Fruit fly (Drosophila melanogaster) whole organism, embryonic: ENCODE measurements around the gene CG18473.

Source experiments
- Antp ChIP-seq: fragments of 200-800 bp; sonication (Bioruptor generic); optimal IDR thresholded peaks from 3 replicates; lab custom pipeline; 2016; ENCODE audit warnings: missing biosample characterization, missing genetic modification characterization
- Blimp-1 ChIP-seq: fragments of 200-800 bp; sonication (Bioruptor generic); optimal IDR thresholded peaks from 3 replicates; lab custom pipeline; 2018; ENCODE audit warnings: missing biosample characterization, missing genetic modification characterization, mild to moderate bottlenecking, moderate library complexity, missing genetic modification reagents
- CG10267 ChIP-seq: fragments of 200-800 bp; sonication (Bioruptor generic); optimal IDR thresholded peaks from 2 replicates; lab custom pipeline; 2018; ENCODE audit warnings: missing biosample characterization, mild to moderate bottlenecking, missing genetic modification characterization, moderate library complexity
- CG11398 ChIP-seq: fragments of 200-800 bp; sonication (Bioruptor generic); optimal IDR thresholded peaks from 2 replicates; lab custom pipeline; 2016; ENCODE audit warnings: missing biosample characterization, missing genetic modification characterization
- CG13123 ChIP-seq: fragments of 200-800 bp; sonication (Bioruptor generic); optimal IDR thresholded peaks from 2 replicates; lab custom pipeline; 2016; ENCODE audit warnings: missing biosample characterization, missing genetic modification characterization
- CG13894 ChIP-seq: fragments of 200-800 bp; sonication (Bioruptor generic); optimal IDR thresholded peaks from 3 replicates; lab custom pipeline; 2018; ENCODE audit warnings: missing biosample characterization, mild to moderate bottlenecking, missing genetic modification characterization, moderate library complexity
- CG16779 ChIP-seq: fragments of 200-800 bp; sonication (Bioruptor generic); IDR thresholded peaks from 2 replicates; pipeline ENCODE4 v1.3.6; 2022; ENCODE audit warnings: missing biosample characterization, missing genetic modification characterization
- CG17328 ChIP-seq: fragments of 200-800 bp; sonication (Bioruptor generic); IDR thresholded peaks from 2 replicates; pipeline ENCODE4 v1.3.6; 2022; ENCODE audit warnings: missing biosample characterization, missing genetic modification characterization
- CG17361 ChIP-seq: fragments of 200-800 bp; sonication (Bioruptor generic); IDR thresholded peaks from 3 replicates; pipeline ENCODE4 v1.3.6; 2022; ENCODE audit warnings: missing biosample characterization, missing genetic modification characterization
- CG17568 ChIP-seq: fragments of 200-800 bp; sonication (Bioruptor generic); optimal IDR thresholded peaks from 2 replicates; lab custom pipeline; 2018; ENCODE audit warnings: missing biosample characterization, mild to moderate bottlenecking, missing genetic modification characterization, moderate library complexity
- CG2199 ChIP-seq: fragments of 200-800 bp; sonication (Bioruptor generic); IDR thresholded peaks from 3 replicates; pipeline ENCODE4 v1.3.6; 2022; ENCODE audit warnings: missing biosample characterization, missing genetic modification characterization
- CG32772 ChIP-seq: fragments of 200-800 bp; sonication (Bioruptor generic); IDR thresholded peaks from 2 replicates; pipeline ENCODE4 v1.3.6; 2022; ENCODE audit warnings: missing biosample characterization, missing genetic modification characterization
- CG3281 ChIP-seq: fragments of 200-800 bp; sonication (Bioruptor generic); optimal IDR thresholded peaks from 3 replicates; lab custom pipeline; 2017; ENCODE audit warnings: missing biosample characterization, mild to moderate bottlenecking, missing genetic modification characterization
- CG3726 ChIP-seq: fragments of 200-800 bp; sonication (Bioruptor generic); IDR thresholded peaks from 3 replicates; pipeline ENCODE4, ENCODE4 v1.3.6; 2022; ENCODE audit warnings: missing biosample characterization, missing genetic modification characterization
- CG5953 ChIP-seq: fragments of 200-800 bp; sonication (Bioruptor generic); IDR thresholded peaks from 2 replicates; pipeline ENCODE4 v1.3.6; 2022; ENCODE audit warnings: missing biosample characterization, missing genetic modification characterization
- CG6175 ChIP-seq: fragments of 200-800 bp; sonication (Bioruptor generic); IDR thresholded peaks from 3 replicates; pipeline ENCODE4 v1.3.6; 2022; ENCODE audit warnings: missing biosample characterization, missing genetic modification characterization
- CG6272 ChIP-seq: fragments of 200-800 bp; sonication (Bioruptor generic); IDR thresholded peaks from 2 replicates; pipeline ENCODE4 v1.3.6; 2022; ENCODE audit warnings: missing biosample characterization, missing genetic modification characterization
- CG6683 ChIP-seq: fragments of 200-800 bp; sonication (Bioruptor generic); optimal IDR thresholded peaks from 2 replicates; lab custom pipeline; 2017; ENCODE audit warnings: missing biosample characterization, mild to moderate bottlenecking, missing genetic modification characterization, missing genetic modification reagents
- CG6854 ChIP-seq: fragments of 200-800 bp; sonication (Bioruptor generic); optimal IDR thresholded peaks from 3 replicates; lab custom pipeline; 2017; ENCODE audit warnings: missing biosample characterization, mild to moderate bottlenecking, missing genetic modification characterization
- CG7271 ChIP-seq: fragments of 200-800 bp; sonication (Bioruptor generic); optimal IDR thresholded peaks from 2 replicates; lab custom pipeline; 2018; ENCODE audit warnings: missing biosample characterization, mild to moderate bottlenecking, missing genetic modification characterization, moderate library complexity
- CG7372 ChIP-seq: fragments of 200-800 bp; sonication (Bioruptor generic); IDR thresholded peaks from 2 replicates; pipeline ENCODE4 v1.3.6; 2022; ENCODE audit warnings: missing biosample characterization, missing genetic modification characterization
- CG8478 ChIP-seq: fragments of >200 bp; optimal IDR thresholded peaks from 2 replicates; lab custom pipeline; 2018
- CG8924 ChIP-seq: fragments of 200-800 bp; optimal IDR thresholded peaks from 3 replicates; lab custom pipeline; 2019; ENCODE audit warnings: missing biosample characterization, mild to moderate bottlenecking, missing genetic modification characterization, moderate library complexity
- CkIIα-i1 ChIP-seq: fragments of 200-800 bp; sonication (Bioruptor generic); IDR thresholded peaks from 2 replicates; pipeline ENCODE4 v1.3.6; 2022; ENCODE audit warnings: missing biosample characterization, missing genetic modification characterization
- CrebB ChIP-seq: fragments of 200-800 bp; sonication (Bioruptor generic); optimal IDR thresholded peaks from 3 replicates; lab custom pipeline; 2018; ENCODE audit warnings: missing biosample characterization, mild to moderate bottlenecking, missing genetic modification characterization
- D19A ChIP-seq: fragments of 200-800 bp; optimal IDR thresholded peaks from 3 replicates; lab custom pipeline; 2019; ENCODE audit warnings: missing biosample characterization, mild to moderate bottlenecking, missing genetic modification characterization, moderate library complexity
- Dip2 ChIP-seq: fragments of 200-800 bp; sonication (Bioruptor generic); IDR thresholded peaks from 2 replicates; pipeline ENCODE4 v1.3.6; 2022; ENCODE audit warnings: missing biosample characterization, missing genetic modification characterization
- Doc3 ChIP-seq: fragments of 200-800 bp; sonication (Bioruptor generic); IDR thresholded peaks from 3 replicates; pipeline ENCODE4 v1.3.6; 2022; ENCODE audit warnings: missing biosample characterization, missing genetic modification characterization; ENCODE audit not compliant: partially characterized antibody
- Eip74EF ChIP-seq, 2 experiments: fragments of 200-800 bp in 1 of 2; fragments of >200 bp in 1 of 2; sonication (Bioruptor generic) in 1 of 2; optimal IDR thresholded peaks; 2 replicates each; lab custom pipeline; 2017 to 2019; ENCODE audit warnings: missing biosample characterization in 2 of 2, missing genetic modification characterization in 2 of 2, mild to moderate bottlenecking in 1 of 2, moderate library complexity in 1 of 2
- Fer2 ChIP-seq: fragments of 200-800 bp; sonication (Bioruptor generic); optimal IDR thresholded peaks from 2 replicates; lab custom pipeline; 2018; ENCODE audit warnings: missing biosample characterization, mild to moderate bottlenecking, missing genetic modification characterization, moderate library complexity
- Mad ChIP-seq: fragments of 200-800 bp; sonication (Bioruptor generic); optimal IDR thresholded peaks from 2 replicates; lab custom pipeline; 2016; ENCODE audit warnings: missing biosample characterization, missing genetic modification characterization
- Mrtf ChIP-seq: fragments of 200-800 bp; sonication (Bioruptor generic); IDR thresholded peaks from 3 replicates; pipeline ENCODE4 v1.3.6; 2022; ENCODE audit warnings: missing biosample characterization, missing genetic modification characterization
- Sin3A ChIP-seq: fragments of >200 bp; optimal IDR thresholded peaks from 2 replicates; lab custom pipeline; 2018
- Sox100B ChIP-seq: fragments of 200-800 bp; sonication (Bioruptor generic); optimal IDR thresholded peaks from 3 replicates; lab custom pipeline; 2018; ENCODE audit warnings: missing biosample characterization, mild to moderate bottlenecking, missing genetic modification characterization
- Spps ChIP-seq: fragments of 200-800 bp; sonication (Bioruptor generic); optimal IDR thresholded peaks from 2 replicates; lab custom pipeline; 2018; ENCODE audit warnings: missing biosample characterization, mild to moderate bottlenecking, missing genetic modification characterization
- Sry-β ChIP-seq: fragments of 200-800 bp; sonication (Bioruptor generic); optimal IDR thresholded peaks from 2 replicates; lab custom pipeline; 2018; ENCODE audit warnings: missing biosample characterization, mild to moderate bottlenecking, missing genetic modification characterization, moderate library complexity
- aop ChIP-seq: fragments of 200-800 bp; sonication (Bioruptor generic); IDR thresholded peaks from 2 replicates; pipeline ENCODE4 v1.3.6; 2022; ENCODE audit warnings: missing biosample characterization, missing genetic modification characterization
- ase ChIP-seq: fragments of 200-800 bp; sonication (Bioruptor generic); IDR thresholded peaks from 3 replicates; pipeline ENCODE4 v1.3.6; 2022; ENCODE audit warnings: missing biosample characterization, missing genetic modification characterization
- ato ChIP-seq: fragments of 200-800 bp; sonication (Bioruptor generic); IDR thresholded peaks from 2 replicates; pipeline ENCODE4 v1.3.6; 2022; ENCODE audit warnings: missing biosample characterization, missing genetic modification characterization; ENCODE audit not compliant: partially characterized antibody
- bcd ChIP-seq: fragments of 200-800 bp; sonication (Bioruptor generic); optimal IDR thresholded peaks from 2 replicates; lab custom pipeline; 2017; ENCODE audit warnings: missing biosample characterization, mild to moderate bottlenecking, missing genetic modification characterization
- btn ChIP-seq: fragments of 200-800 bp; sonication (Bioruptor generic); optimal IDR thresholded peaks from 2 replicates; lab custom pipeline; 2016; ENCODE audit warnings: missing biosample characterization, missing genetic modification characterization
- cato ChIP-seq: fragments of 200-800 bp; sonication (Bioruptor generic); optimal IDR thresholded peaks from 2 replicates; lab custom pipeline; 2016; ENCODE audit warnings: missing biosample characterization, missing genetic modification characterization, borderline replicate concordance
- chinmo ChIP-seq: fragments of 200-800 bp; sonication (Bioruptor generic); IDR thresholded peaks from 4 replicates; pipeline ENCODE4 v1.3.6; 2022; ENCODE audit warnings: missing biosample characterization, missing genetic modification characterization; ENCODE audit not compliant: partially characterized antibody
- dimm ChIP-seq: fragments of 200-800 bp; sonication (Bioruptor generic); IDR thresholded peaks from 2 replicates; pipeline ENCODE4 v1.3.6; 2022; ENCODE audit warnings: missing biosample characterization, missing genetic modification characterization
- fd64A ChIP-seq: fragments of 200-800 bp; sonication (Bioruptor generic); optimal IDR thresholded peaks from 3 replicates; lab custom pipeline; 2018; ENCODE audit warnings: missing biosample characterization, mild to moderate bottlenecking, missing genetic modification characterization
- grn ChIP-seq: fragments of 200-800 bp; sonication (Bioruptor generic); optimal IDR thresholded peaks from 3 replicates; lab custom pipeline; 2017; ENCODE audit warnings: missing biosample characterization, missing genetic modification characterization
- pb ChIP-seq: fragments of 200-800 bp; sonication (Bioruptor generic); optimal IDR thresholded peaks from 3 replicates; lab custom pipeline; 2016; ENCODE audit warnings: missing biosample characterization, missing genetic modification characterization
- peb ChIP-seq: fragments of 200-800 bp; sonication (Bioruptor generic); IDR thresholded peaks from 2 replicates; pipeline ENCODE4 v1.3.6; 2022; ENCODE audit warnings: missing biosample characterization, missing genetic modification characterization
- pita ChIP-seq: fragments of 200-800 bp; sonication (Bioruptor generic); optimal IDR thresholded peaks from 2 replicates; lab custom pipeline; 2017; ENCODE audit warnings: missing biosample characterization, mild to moderate bottlenecking, missing genetic modification characterization
- ro ChIP-seq: fragments of 200-800 bp; sonication (Bioruptor generic); IDR thresholded peaks from 2 replicates; pipeline ENCODE4 v1.3.6; 2022; ENCODE audit warnings: missing biosample characterization, missing genetic modification characterization
- sens-2 ChIP-seq: fragments of 200-800 bp; sonication (Bioruptor generic); IDR thresholded peaks from 2 replicates; pipeline ENCODE4 v1.3.6; 2022; ENCODE audit warnings: missing biosample characterization, missing genetic modification characterization
- so ChIP-seq: fragments of 200-800 bp; sonication (Bioruptor generic); IDR thresholded peaks from 3 replicates; pipeline ENCODE4 v1.3.6; 2022; ENCODE audit warnings: missing biosample characterization, missing genetic modification characterization
- tx ChIP-seq: fragments of 200-800 bp; sonication (Bioruptor generic); optimal IDR thresholded peaks from 2 replicates; lab custom pipeline; 2016; ENCODE audit warnings: missing biosample characterization, missing genetic modification characterization

Gene CG18473

DNA sequence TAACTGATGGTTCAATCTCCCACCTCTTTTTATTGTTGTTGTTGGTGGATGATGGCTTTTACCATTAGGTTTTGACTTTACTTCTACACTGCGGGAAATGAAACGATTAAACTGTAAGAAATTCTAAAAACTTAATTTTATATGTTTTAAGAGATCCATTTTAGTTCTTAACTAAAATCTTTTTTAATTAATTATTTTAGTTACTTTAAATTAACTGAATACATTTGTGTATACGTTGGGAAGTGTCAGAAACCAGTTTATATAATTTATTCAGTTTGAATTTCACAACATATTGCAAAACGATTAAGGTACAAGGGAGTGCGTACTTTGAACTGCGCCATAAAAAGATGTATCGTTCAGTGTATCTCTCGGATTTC lies 9.8 kb upstream of the CG18473 start (continued):
- peak; percentile 85 for TF ChIP-seq bcd (GFP tag; lab: Kevin White, UChicago)
- no peak for TF ChIP-seq ase (GFP tag; lab: Robert Waterston, UW)
- TF ChIP-seq CG3281 = peak; percentile 86
- no peak for TF ChIP-seq CG3726 (GFP tag; lab: Robert Waterston, UW)
- TF ChIP-seq Blimp-1 (GFP tag; lab: Kevin White, UChicago) = peak; percentile 92
- TF ChIP-seq aop (GFP tag; lab: Robert Waterston, UW) = no peak
- TF ChIP-seq Sin3A = no peak
- no peak for TF ChIP-seq pita (GFP tag; lab: Kevin White, UChicago)
- peak; percentile 13 for TF ChIP-seq pb (GFP tag; lab: Kevin White, UChicago)
- no peak for TF ChIP-seq CG5953 (GFP tag; lab: Robert Waterston, UW)
- TF ChIP-seq CG8478 (lab: Kevin White, UChicago) = no peak
- TF ChIP-seq dimm (GFP tag; lab: Robert Waterston, UW) = no peak
- no peak for TF ChIP-seq CkIIα-i1
- TF ChIP-seq ato (GFP tag; lab: Robert Waterston, UW) = no peak
- no peak for TF ChIP-seq CG32772 (GFP tag; lab: Robert Waterston, UW)
- peak; percentile 50 for TF ChIP-seq Antp (GFP tag; lab: Kevin White, UChicago)
- no peak for TF ChIP-seq ro (GFP tag; lab: Robert Waterston, UW)
- TF ChIP-seq CG13894 (tag; lab: Kevin White, UChicago) = peak; percentile 23
- TF ChIP-seq Mad (GFP tag; lab: Kevin White, UChicago) = peak; percentile 37
- no peak for TF ChIP-seq fd64A (GFP tag; lab: Kevin White, UChicago)
- no peak for TF ChIP-seq sens-2
- TF ChIP-seq so (GFP tag; lab: Robert Waterston, UW) = no peak
- peak in 1 of 2 experiments; percentile 88 for TF ChIP-seq Eip74EF (GFP tag; optimal IDR thresholded peaks at IDR 0.05; lab: Kevin White, UChicago)
- TF ChIP-seq Doc3 (GFP tag; lab: Robert Waterston, UW) = no peak
- peak; percentile 89 for TF ChIP-seq CG10267 (tag; lab: Kevin White, UChicago)
- TF ChIP-seq Sox100B (GFP tag; lab: Kevin White, UChicago) = peak; percentile 91
- no peak for TF ChIP-seq CG6272 (GFP tag; lab: Robert Waterston, UW)
- TF ChIP-seq CG7271 = peak; percentile 68
- TF ChIP-seq Mrtf (GFP tag; lab: Robert Waterston, UW) = no peak
- TF ChIP-seq CrebB (tag; lab: Kevin White, UChicago) = no peak
- peak; percentile 90 for TF ChIP-seq D19A (tag; lab: Kevin White, UChicago)
- TF ChIP-seq CG13123 = peak; percentile 58
- TF ChIP-seq CG17361 (GFP tag; lab: Robert Waterston, UW) = no peak
- no peak for TF ChIP-seq CG11398 (GFP tag; lab: Kevin White, UChicago)
- peak; percentile 63 for TF ChIP-seq CG6683 (GFP tag; lab: Kevin White, UChicago)
- TF ChIP-seq Dip2 (GFP tag; lab: Robert Waterston, UW) = no peak
- TF ChIP-seq CG17568 (GFP tag; lab: Kevin White, UChicago) = peak; percentile 81
- peak; percentile 22 for TF ChIP-seq tx (GFP tag; lab: Kevin White, UChicago)
- TF ChIP-seq chinmo (GFP tag; lab: Robert Waterston, UW) = no peak
- no peak for TF ChIP-seq btn (GFP tag; lab: Kevin White, UChicago)
- peak; percentile 89 for TF ChIP-seq CG6854
- no peak for TF ChIP-seq CG2199
- peak; percentile 75 for TF ChIP-seq cato
- peak; percentile 94 for TF ChIP-seq CG8924
- no peak for TF ChIP-seq CG17328 (GFP tag; lab: Robert Waterston, UW)
- TF ChIP-seq grn (GFP tag; lab: Kevin White, UChicago) = peak; percentile 42
- no peak for TF ChIP-seq peb (GFP tag; lab: Robert Waterston, UW)
- TF ChIP-seq CG6175 (GFP tag; lab: Robert Waterston, UW) = no peak
- TF ChIP-seq CG16779 (GFP tag; lab: Robert Waterston, UW) = no peak
- peak; percentile 84 for TF ChIP-seq Spps
- TF ChIP-seq CG7372 = no peak
- peak; percentile 30 for TF ChIP-seq Fer2 (tag; lab: Kevin White, UChicago)
- no peak for TF ChIP-seq Sry-β
